Fruit fly (Drosophila melanogaster): Measurements from ENCODE around the gene unc-119.

DNA sequence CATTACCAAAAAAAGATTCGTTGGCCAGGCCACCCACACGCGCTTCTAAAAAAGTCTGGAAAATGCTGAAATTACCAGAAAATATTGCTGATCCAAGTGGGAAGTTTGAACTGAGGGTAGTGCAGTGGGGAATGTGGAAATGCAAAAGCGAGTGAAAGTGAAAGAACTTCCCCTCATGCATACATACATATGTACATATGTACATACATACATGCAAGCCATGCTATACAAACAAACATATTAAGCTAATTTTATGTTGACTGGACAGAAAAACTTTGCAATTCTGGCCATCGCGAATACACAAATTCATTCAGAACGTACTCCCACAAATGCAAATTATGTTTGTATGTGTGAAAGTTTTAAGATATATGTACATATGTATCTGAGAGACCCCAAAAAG, 7.2 kb upstream of the unc-119 start:
- TF ChIP-seq psq (GFP tag; optimal IDR thresholded peaks at IDR 0.05) = no peak
- no peak for TF ChIP-seq usp (GFP tag; optimal IDR thresholded peaks at IDR 0.05)

All from whole organism, wandering third instar larva.